Worm (Caenorhabditis elegans): ENCODE data around the gene F55H2.5.

F55H2.5 gene

DNA sequence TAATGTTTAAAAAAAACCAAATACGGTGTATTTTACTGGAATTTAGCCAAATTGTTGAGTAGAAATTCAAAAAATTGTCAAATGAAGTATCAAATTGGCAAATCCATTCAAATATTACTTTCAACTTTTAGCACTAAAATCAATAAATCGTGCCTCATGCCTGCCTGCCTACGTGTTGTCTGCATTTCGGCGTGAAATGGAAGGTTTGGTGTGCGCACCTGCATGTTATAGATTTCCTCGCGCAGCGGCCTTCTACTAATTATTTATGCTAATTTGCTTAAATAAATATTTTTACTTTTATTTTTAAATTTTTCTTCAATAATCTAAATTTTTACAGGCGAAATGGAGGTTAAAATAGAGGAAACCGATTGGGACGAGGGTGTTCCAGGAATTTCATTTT, 17.6 kb downstream of the F55H2.5 start, which contains the start of gene ZK1098.2:
Gene ZK1098.2 (plus strand): TSS at position 336 of the 400 bp plus-strand sequence.
- TF ChIP-seq ztf-6 (GFP tag; IDR thresholded peaks at IDR 0.05): no peak
- TF ChIP-seq attf-5 (GFP tag; optimal IDR thresholded peaks at IDR 0.05): peak; percentile 61
- peak in 1 of 3 experiments; percentile 49 for TF ChIP-seq lin-35 (GFP tag; optimal IDR thresholded peaks at IDR 0.05)
- 0 out of 2 replicates have a peak, but pooled peaks have one; percentile 13 for TF ChIP-seq egl-44 (GFP tag; IDR thresholded peaks at IDR 0.05)
- TF ChIP-seq Y53G8AR.9 (GFP tag; conservative IDR thresholded peaks at IDR 0.05): no peak
- peak; percentile 77 to 92 for TF ChIP-seq let-607 (tag; optimal IDR thresholded peaks at IDR 0.05)
- TF ChIP-seq xnd-1 (tag; optimal IDR thresholded peaks at IDR 0.05): no peak
- no peak for TF ChIP-seq pbrm-1 (GFP tag; IDR thresholded peaks at IDR 0.05)
- TF ChIP-seq F22D6.2 (tag; optimal IDR thresholded peaks at IDR 0.05): no peak
- TF ChIP-seq ztf-18 (tag; optimal IDR thresholded peaks at IDR 0.05): peak; percentile 20
- no peak for TF ChIP-seq madf-6 (GFP tag; IDR thresholded peaks at IDR 0.05)
- peak; percentile 64 for TF ChIP-seq F23B12.7 (tag; optimal IDR thresholded peaks at IDR 0.05; ENCODE audit: insufficient read depth)
- no peak for TF ChIP-seq F10E7.11 (tag; optimal IDR thresholded peaks at IDR 0.05)
- no peak for TF ChIP-seq mxl-1 (tag; optimal IDR thresholded peaks at IDR 0.05)
- no peak for TF ChIP-seq nfyb-1 (GFP tag; IDR thresholded peaks at IDR 0.05)

- TF ChIP-seq dox-1 (GFP tag; IDR thresholded peaks at IDR 0.05) (0 out of 2 replicates have a peak, but pooled peaks have one; percentile 29), egrh-3 (GFP tag; IDR thresholded peaks at IDR 0.05) (0 out of 2 replicates have a peak, but pooled peaks have one; percentile 27), F33H1.4 (GFP tag; IDR thresholded peaks at IDR 0.05) (peak; percentile 52), madf-6 (GFP tag; IDR thresholded peaks at IDR 0.05) (peak; percentile 19; the same call in 1 of the 2 replicates), pbrm-1 (GFP tag; IDR thresholded peaks at IDR 0.05) (peak; percentile 17; the same call in 1 of the 2 replicates), hsf-1 (GFP tag; IDR thresholded peaks at IDR 0.05) (peak; percentile 96)
These were observed 22.9 kb downstream of the F55H2.5 start for ce11 chrIII:9534193-9534592.

ce11 chrIII:9538655-9539155, 27.4 kb downstream of the F55H2.5 start, which contains the start of gene ZK1098.3:
Gene ZK1098.3, minus strand, starts transcription at chrIII:9538705.
- no peak for TF ChIP-seq F57C9.4 (tag; optimal IDR thresholded peaks at IDR 0.05)
- TF ChIP-seq hmg-1.2 (GFP tag; IDR thresholded peaks at IDR 0.05): peak; percentile 27; the same call in 1 of the 2 replicates
- TF ChIP-seq snpc-4 (GFP tag; optimal IDR thresholded peaks at IDR 0.05): no peak
- TF ChIP-seq snpc-4 (tag; optimal IDR thresholded peaks at IDR 0.05): no peak
- TF ChIP-seq attf-5 (GFP tag; optimal IDR thresholded peaks at IDR 0.05): peak; percentile 2

DNA sequence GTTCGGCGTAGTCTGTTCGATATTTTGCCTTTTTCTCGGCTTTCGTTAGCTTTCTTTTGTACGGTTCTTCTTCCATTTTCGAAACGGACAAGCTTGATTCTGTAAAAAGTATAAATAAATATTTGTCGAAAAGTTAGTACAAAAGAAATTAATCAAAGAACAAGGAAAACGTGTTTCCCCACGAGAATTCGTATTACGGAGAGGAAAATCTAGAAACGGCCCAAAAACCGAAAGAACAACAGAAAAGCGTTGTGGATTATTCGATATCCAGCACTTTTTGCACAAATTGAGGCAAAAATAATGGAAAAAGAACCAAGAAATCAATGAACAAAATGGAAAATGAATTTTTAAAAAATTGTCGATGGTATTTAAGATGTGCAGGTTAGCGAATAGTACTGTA, 31.0 kb downstream of the F55H2.5 start, which contains the start of gene mut-7:
Gene mut-7 (minus strand): TSS at position 101 of the 400 bp plus-strand sequence.
- TF ChIP-seq dpff-1 (tag; optimal IDR thresholded peaks at IDR 0.05): no peak
- peak; percentile 37; the same call in 1 of the 2 replicates for TF ChIP-seq madf-6 (GFP tag; IDR thresholded peaks at IDR 0.05)

ce11 chrIII:9542816-9543215, 31.5 kb downstream of the F55H2.5 start, which contains the start of gene eif-2Balpha:
Gene eif-2Balpha, plus strand, starts transcription at chrIII:9543119.
- TF ChIP-seq ztf-22 (GFP tag; optimal IDR thresholded peaks at IDR 0.05): no peak
- TF ChIP-seq madf-8 (GFP tag; conservative IDR thresholded peaks at IDR 0.05): no peak
- no peak for TF ChIP-seq cebp-1 (GFP tag; IDR thresholded peaks at IDR 0.05)
- TF ChIP-seq cebp-1 (tag; optimal IDR thresholded peaks at IDR 0.05): no peak
- TF ChIP-seq lsl-1 (GFP tag; optimal IDR thresholded peaks at IDR 0.05): peak; percentile 31
- no peak for TF ChIP-seq tbp1 (GFP tag; optimal IDR thresholded peaks at IDR 0.05)
- TF ChIP-seq hmg-1.2 (GFP tag; IDR thresholded peaks at IDR 0.05): peak; percentile 51; the same call in 1 of the 2 replicates
- peak; percentile 44; the same call in 1 of the 2 replicates for TF ChIP-seq mcd-1 (GFP tag; IDR thresholded peaks at IDR 0.05)
- peak; percentile 18 for TF ChIP-seq attf-5 (GFP tag; optimal IDR thresholded peaks at IDR 0.05)

Measured in whole organism, young adult.